Worm (Caenorhabditis elegans) whole organism, late embryonic: ENCODE measurements around the gene rho-1.

Experiments used
- C38D4.7 ChIP-seq: fragments of 200-800 bp; sonication (Bioruptor generic); optimal IDR thresholded peaks from 2 replicates; lab custom pipeline; 2018; ENCODE audit warnings: mild to moderate bottlenecking, missing genetic modification characterization, moderate library complexity, missing compliant biosample characterization
- K02D7.2 ChIP-seq: sonication (generic microtip); optimal IDR thresholded peaks from 2 replicates; lab custom pipeline; 2017; ENCODE audit warnings: mild to moderate bottlenecking, missing genetic modification characterization, missing compliant biosample characterization
- ahr-1 ChIP-seq: sonication (generic microtip); optimal IDR thresholded peaks from 2 replicates; lab custom pipeline; 2016; ENCODE audit warnings: missing genetic modification characterization, missing compliant biosample characterization
- che-1 ChIP-seq: sonication (generic microtip); optimal IDR thresholded peaks from 2 replicates; lab custom pipeline; 2016; ENCODE audit warnings: mild to moderate bottlenecking, missing genetic modification characterization, missing compliant biosample characterization
- dmd-4 ChIP-seq: sonication (generic microtip); optimal IDR thresholded peaks from 2 replicates; lab custom pipeline; 2016; ENCODE audit warnings: borderline replicate concordance, missing genetic modification characterization, missing compliant biosample characterization
- ets-4 ChIP-seq: sonication (generic microtip); optimal IDR thresholded peaks from 2 replicates; lab custom pipeline; 2016; ENCODE audit warnings: missing genetic modification characterization, missing compliant biosample characterization
- nhr-11 ChIP-seq: fragments of 150-350 bp; optimal IDR thresholded peaks from 2 replicates; lab custom pipeline; 2014; ENCODE audit warnings: missing biosample characterization, missing genetic modification characterization
- odd-2 ChIP-seq: sonication (generic microtip); optimal IDR thresholded peaks from 2 replicates; lab custom pipeline; 2017; ENCODE audit warnings: antibody characterized with exemption, mild to moderate bottlenecking, missing genetic modification characterization, missing compliant biosample characterization
- pag-3 ChIP-seq: sonication (generic microtip); optimal IDR thresholded peaks from 2 replicates; lab custom pipeline; 2016; ENCODE audit warnings: missing compliant biosample characterization, missing genetic modification characterization, borderline replicate concordance
- tbx-2 ChIP-seq: sonication (generic microtip); optimal IDR thresholded peaks from 2 replicates; lab custom pipeline; 2016; ENCODE audit warnings: missing genetic modification characterization, missing compliant biosample characterization
- unc-3 ChIP-seq, 2 experiments: fragments of 200-800 bp in 1 of 2; sonication (Bioruptor generic) in 1 of 2; sonication (generic microtip) in 1 of 2; conservative IDR thresholded peaks in 1 of 2; optimal IDR thresholded peaks in 1 of 2; 2 replicates each; pipeline versions ENCODE4 v1.3.6 to Lab custom; 2016 to 2022; ENCODE audit warnings: missing compliant biosample characterization in 2 of 2, missing genetic modification characterization in 2 of 2, missing genetic modification reagents in 1 of 2
- unc-86 ChIP-seq: sonication (generic microtip); optimal IDR thresholded peaks from 2 replicates; lab custom pipeline; 2016; ENCODE audit warnings: missing genetic modification characterization, missing compliant biosample characterization

- TF ChIP-seq ahr-1 (tag; lab: Kevin White, UChicago) (no peak), dmd-4 (tag; lab: Kevin White, UChicago) (no peak), nhr-11 (tag; lab: Kevin White, UChicago) (no peak), unc-3 (GFP tag; conservative IDR thresholded peaks at IDR 0.05; lab: Robert Waterston, UW) (no peak), unc-3 (tag; optimal IDR thresholded peaks at IDR 0.05; lab: Kevin White, UChicago) (no peak), ets-4 (tag; lab: Kevin White, UChicago) (no peak), K02D7.2 (no peak), C38D4.7 (GFP tag; lab: Kevin White, UChicago) (no peak), unc-86 (no peak), odd-2 (tag; lab: Kevin White, UChicago) (no peak), pag-3 (no peak), tbx-2 (no peak), che-1 (tag; lab: Kevin White, UChicago) (no peak)
These were observed 12.7 kb downstream of the rho-1 start for ce11 chrIV:16476081-16476480.
